Worm (Caenorhabditis elegans) whole organism, L1 larva: ENCODE results near the gene F53C3.7.

Experiments used
- C16A3.4 ChIP-seq: fragments of 150-350 bp; optimal IDR thresholded peaks from 2 replicates; lab custom pipeline; 2014; ENCODE audit warnings: missing biosample characterization, missing genetic modification characterization
- C34B4.2 ChIP-seq: sonication (generic microtip); optimal IDR thresholded peaks from 2 replicates; lab custom pipeline; 2017; ENCODE audit warnings: mild to moderate bottlenecking, missing genetic modification characterization, missing compliant biosample characterization
- dpl-1 ChIP-seq, 3 experiments: fragments of 150-350 bp in 2 of 3; sonication (generic microtip) in 1 of 3; optimal IDR thresholded peaks; 2 replicates each; lab custom pipeline; 2014 to 2017; ENCODE audit warnings: missing biosample characterization in 3 of 3, missing genetic modification characterization in 3 of 3, missing genetic modification reagents in 3 of 3
- fkh-8 ChIP-seq: sonication (generic microtip); optimal IDR thresholded peaks from 2 replicates; lab custom pipeline; 2016; ENCODE audit warnings: mild to moderate bottlenecking, missing genetic modification characterization, missing compliant biosample characterization
- lir-3 ChIP-seq: sonication (generic microtip); optimal IDR thresholded peaks from 2 replicates; lab custom pipeline; 2016; ENCODE audit warnings: mild to moderate bottlenecking, missing genetic modification characterization, moderate library complexity, missing compliant biosample characterization; ENCODE audit not compliant: poor library complexity
- nhr-11 ChIP-seq: fragments of 150-350 bp; optimal IDR thresholded peaks from 2 replicates; lab custom pipeline; 2014; ENCODE audit warnings: missing biosample characterization, missing genetic modification characterization
- nhr-237 ChIP-seq: fragments of 150-350 bp; optimal IDR thresholded peaks from 2 replicates; lab custom pipeline; 2014; ENCODE audit warnings: missing biosample characterization, missing genetic modification characterization
- nhr-77 ChIP-seq: fragments of 150-350 bp; optimal IDR thresholded peaks from 2 replicates; lab custom pipeline; 2014; ENCODE audit warnings: missing biosample characterization, missing genetic modification characterization
- skn-1 ChIP-seq: fragments of 150-350 bp; optimal IDR thresholded peaks from 2 replicates; lab custom pipeline; 2014; ENCODE audit warnings: missing biosample characterization, missing genetic modification characterization
- sptf-1 ChIP-seq: fragments of 150-350 bp; optimal IDR thresholded peaks from 2 replicates; lab custom pipeline; 2014; ENCODE audit warnings: missing biosample characterization, missing genetic modification characterization
- tbx-2 ChIP-seq: sonication (generic microtip); optimal IDR thresholded peaks from 2 replicates; lab custom pipeline; 2016; ENCODE audit warnings: missing genetic modification characterization, missing compliant biosample characterization
- unc-130 ChIP-seq: fragments of 150-350 bp; optimal IDR thresholded peaks from 2 replicates; lab custom pipeline; 2017; ENCODE audit warnings: missing biosample characterization, missing genetic modification characterization, inconsistent platforms
- unc-62 ChIP-seq: fragments of 150-350 bp; optimal IDR thresholded peaks from 2 replicates; lab custom pipeline; 2014; ENCODE audit warnings: missing biosample characterization, missing genetic modification reagents, missing genetic modification characterization

DNA sequence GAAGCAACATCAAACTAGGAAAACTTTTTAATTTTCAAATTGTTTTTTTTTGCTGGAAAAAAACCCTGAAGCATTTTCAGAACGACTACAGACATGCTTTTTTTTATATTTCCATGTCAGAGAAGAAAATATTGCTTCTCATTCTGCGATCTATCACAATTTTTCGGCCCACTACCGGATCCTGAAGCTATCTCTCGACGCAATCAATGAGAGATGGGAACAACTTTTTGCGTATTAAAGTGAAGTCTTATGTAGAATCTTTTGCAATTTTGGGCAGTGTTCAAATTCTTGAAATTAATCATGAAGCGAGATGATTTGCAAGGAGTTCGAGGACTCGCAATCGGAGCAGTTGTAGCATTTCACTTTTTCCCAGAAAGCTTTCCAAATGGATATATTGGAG, 25.3 kb upstream of the F53C3.7 start, which contains the start of gene oac-10:
- TF ChIP-seq skn-1 (tag; lab: Kevin White, UChicago), result no peak
- no peak for TF ChIP-seq tbx-2 (tag; lab: Kevin White, UChicago)
- TF ChIP-seq unc-130 (tag; lab: Kevin White, UChicago), result no peak
- TF ChIP-seq nhr-77 (tag; lab: Kevin White, UChicago), result no peak
- TF ChIP-seq fkh-8 (tag; lab: Kevin White, UChicago), result no peak
- no peak for TF ChIP-seq C16A3.4 (tag; lab: Kevin White, UChicago)
- TF ChIP-seq nhr-237 (tag; lab: Kevin White, UChicago), result no peak
- TF ChIP-seq lir-3 (tag; lab: Kevin White, UChicago), result no peak
- no peak for TF ChIP-seq nhr-11 (tag; lab: Kevin White, UChicago)
- TF ChIP-seq sptf-1 (tag; lab: Kevin White, UChicago), result no peak
- no peak for TF ChIP-seq dpl-1 (GFP tag; optimal IDR thresholded peaks at IDR 0.05; lab: Kevin White, UChicago)
- TF ChIP-seq C34B4.2 (tag; lab: Kevin White, UChicago), result no peak
- no peak for TF ChIP-seq unc-62 (GFP tag; lab: Kevin White, UChicago)
